Worm (Caenorhabditis elegans) whole organism, L3 larva: ENCODE data around the gene pho-7.

Source experiments
- R02D3.7 ChIP-seq: fragments of 150-350 bp; optimal IDR thresholded peaks from 2 replicates; lab custom pipeline; 2014; ENCODE audit warnings: missing biosample characterization, missing genetic modification characterization
- aly-2 ChIP-seq: fragments of 150-350 bp; optimal IDR thresholded peaks from 2 replicates; lab custom pipeline; 2014; ENCODE audit warnings: missing biosample characterization, missing genetic modification characterization
- ama-1 ChIP-seq: fragments of 150-350 bp; optimal IDR thresholded peaks from 2 replicates; lab custom pipeline; 2018
- ceh-16 ChIP-seq: sonication (generic microtip); optimal IDR thresholded peaks from 2 replicates; lab custom pipeline; 2017; ENCODE audit warnings: missing biosample characterization, missing genetic modification characterization
- ceh-28 ChIP-seq: fragments of 150-350 bp; optimal IDR thresholded peaks from 2 replicates; lab custom pipeline; 2014; ENCODE audit warnings: missing biosample characterization, missing genetic modification reagents, missing genetic modification characterization
- ceh-82 ChIP-seq: fragments of 150-350 bp; optimal IDR thresholded peaks from 2 replicates; lab custom pipeline; 2014; ENCODE audit warnings: missing biosample characterization, missing genetic modification characterization
- ceh-9 ChIP-seq: sonication (generic microtip); optimal IDR thresholded peaks from 2 replicates; lab custom pipeline; 2018; ENCODE audit warnings: missing biosample characterization, missing genetic modification characterization
- daf-12 ChIP-seq: fragments of 150-350 bp; optimal IDR thresholded peaks from 2 replicates; lab custom pipeline; 2014; ENCODE audit warnings: missing biosample characterization, missing genetic modification reagents, missing genetic modification characterization
- egl-27 ChIP-seq: sonication (generic microtip); optimal IDR thresholded peaks from 4 replicates; lab custom pipeline; 2017; ENCODE audit warnings: missing biosample characterization, missing genetic modification reagents, missing genetic modification characterization
- egl-5 ChIP-seq: fragments of 150-350 bp; optimal IDR thresholded peaks from 2 replicates; lab custom pipeline; 2017; ENCODE audit warnings: missing biosample characterization, missing genetic modification reagents, missing genetic modification characterization, inconsistent platforms
- elt-2 ChIP-seq: sonication (generic microtip); optimal IDR thresholded peaks from 2 replicates; lab custom pipeline; 2016; ENCODE audit warnings: missing genetic modification reagents, mild to moderate bottlenecking, missing genetic modification characterization, missing compliant biosample characterization
- eor-1 ChIP-seq, 2 experiments: fragments of 150-350 bp; optimal IDR thresholded peaks; 2 replicates each; lab custom pipeline; 2014 to 2018; ENCODE audit warnings: missing biosample characterization in 2 of 2, missing genetic modification characterization in 2 of 2
- fkh-10 ChIP-seq: sonication (generic microtip); optimal IDR thresholded peaks from 2 replicates; lab custom pipeline; 2017; ENCODE audit warnings: missing biosample characterization, missing genetic modification reagents, missing genetic modification characterization
- fos-1 ChIP-seq: fragments of 150-350 bp; optimal IDR thresholded peaks from 2 replicates; lab custom pipeline; 2014; ENCODE audit warnings: missing biosample characterization, missing genetic modification characterization
- jun-1 ChIP-seq: fragments of 150-350 bp; optimal IDR thresholded peaks from 2 replicates; lab custom pipeline; 2014; ENCODE audit warnings: missing biosample characterization, missing genetic modification reagents, missing genetic modification characterization
- lin-39 ChIP-seq: fragments of 150-350 bp; optimal IDR thresholded peaks from 2 replicates; lab custom pipeline; 2018; ENCODE audit warnings: missing biosample characterization, missing genetic modification reagents, missing genetic modification characterization
- lsy-12 ChIP-seq: sonication (generic microtip); optimal IDR thresholded peaks from 2 replicates; lab custom pipeline; 2016; ENCODE audit warnings: mild to moderate bottlenecking, missing genetic modification characterization, missing compliant biosample characterization
- mdl-1 ChIP-seq: fragments of 150-350 bp; optimal IDR thresholded peaks from 2 replicates; lab custom pipeline; 2014; ENCODE audit warnings: missing biosample characterization, missing genetic modification characterization
- mml-1 ChIP-seq: fragments of 150-350 bp; sonication (generic microtip); optimal IDR thresholded peaks from 3 replicates; lab custom pipeline; 2014; ENCODE audit warnings: missing biosample characterization, missing genetic modification characterization
- nfya-1 ChIP-seq: sonication (generic microtip); optimal IDR thresholded peaks from 2 replicates; lab custom pipeline; 2017; ENCODE audit warnings: missing genetic modification characterization, mild to moderate bottlenecking, missing compliant biosample characterization, antibody characterized with exemption, moderate library complexity; ENCODE audit not compliant: insufficient read depth
- nhr-12 ChIP-seq: fragments of 150-350 bp; optimal IDR thresholded peaks from 2 replicates; lab custom pipeline; 2014; ENCODE audit warnings: missing biosample characterization, missing genetic modification characterization
- nhr-237 ChIP-seq: fragments of 150-350 bp; optimal IDR thresholded peaks from 2 replicates; lab custom pipeline; 2014; ENCODE audit warnings: missing biosample characterization, missing genetic modification characterization
- nhr-25 ChIP-seq: sonication (generic microtip); optimal IDR thresholded peaks from 2 replicates; lab custom pipeline; 2017; ENCODE audit warnings: missing biosample characterization, missing genetic modification characterization
- nhr-43 ChIP-seq: sonication (generic microtip); optimal IDR thresholded peaks from 2 replicates; lab custom pipeline; 2016; ENCODE audit warnings: mild to moderate bottlenecking, missing genetic modification characterization, missing compliant biosample characterization; ENCODE audit not compliant: poor library complexity, severe bottlenecking
- nhr-67 ChIP-seq: fragments of 150-350 bp; optimal IDR thresholded peaks from 2 replicates; lab custom pipeline; 2014; ENCODE audit warnings: missing biosample characterization, missing genetic modification characterization
- nhr-76 ChIP-seq: fragments of 150-350 bp; sonication (generic microtip); optimal IDR thresholded peaks from 5 replicates; lab custom pipeline; 2014; ENCODE audit warnings: missing biosample characterization, missing genetic modification characterization
- pha-4 ChIP-seq: fragments of 150-350 bp; optimal IDR thresholded peaks from 2 replicates; lab custom pipeline; 2014; ENCODE audit warnings: missing biosample characterization, missing genetic modification reagents, missing genetic modification characterization
- pqm-1 ChIP-seq: fragments of 150-350 bp; optimal IDR thresholded peaks from 2 replicates; lab custom pipeline; 2017; ENCODE audit warnings: missing biosample characterization, missing genetic modification characterization, inconsistent platforms
- snpc-4 ChIP-seq: fragments of 150-350 bp; optimal IDR thresholded peaks from 2 replicates; lab custom pipeline; 2014; ENCODE audit warnings: missing biosample characterization, missing genetic modification characterization
- tbx-2 ChIP-seq: sonication (generic microtip); optimal IDR thresholded peaks from 2 replicates; lab custom pipeline; 2016; ENCODE audit warnings: mild to moderate bottlenecking, missing genetic modification characterization, missing compliant biosample characterization
- unc-39 ChIP-seq: sonication (generic microtip); optimal IDR thresholded peaks from 4 replicates; lab custom pipeline; 2017; ENCODE audit warnings: missing biosample characterization, missing genetic modification characterization
- unc-62 ChIP-seq: fragments of 150-350 bp; sonication (generic microtip); optimal IDR thresholded peaks from 4 replicates; lab custom pipeline; 2014; ENCODE audit warnings: missing biosample characterization, missing genetic modification reagents, missing genetic modification characterization
- ztf-11 ChIP-seq: fragments of 150-350 bp; optimal IDR thresholded peaks from 2 replicates; lab custom pipeline; 2014; ENCODE audit warnings: missing biosample characterization, missing genetic modification characterization
- ztf-4 ChIP-seq: fragments of 150-350 bp; optimal IDR thresholded peaks from 2 replicates; lab custom pipeline; 2014; ENCODE audit warnings: missing biosample characterization, missing genetic modification characterization

pho-7 gene

ce11 chrX:10924031-10924430, 17.1 kb downstream of the pho-7 start:
- TF ChIP-seq unc-62 (GFP tag; lab: Kevin White, UChicago) (no peak), ceh-82 (tag; lab: Kevin White, UChicago) (no peak), lin-39 (tag; lab: Kevin White, UChicago) (no peak), ceh-9 (tag; lab: Kevin White, UChicago) (no peak), snpc-4 (tag; lab: Kevin White, UChicago) (no peak), egl-27 (no peak), daf-12 (tag; lab: Kevin White, UChicago) (no peak), lsy-12 (tag; lab: Kevin White, UChicago) (no peak), nhr-12 (tag; lab: Kevin White, UChicago) (no peak), ceh-16 (tag; lab: Kevin White, UChicago) (no peak), ztf-4 (no peak), unc-39 (tag; lab: Kevin White, UChicago) (no peak), aly-2 (tag; lab: Kevin White, UChicago) (no peak), fos-1 (tag; lab: Kevin White, UChicago) (no peak), egl-5 (no peak), nfya-1 (tag; lab: Kevin White, UChicago) (no peak)

ce11 chrX:10919613-10920012, 21.5 kb downstream of the pho-7 start, which contains the start of gene nstp-9:
nstp-9 (minus strand) TSS chrX:10919713.
- TF ChIP-seq nhr-67 (tag; lab: Kevin White, UChicago): no peak
- no peak for TF ChIP-seq daf-12 (tag; lab: Kevin White, UChicago)
- TF ChIP-seq elt-2 (tag; lab: Kevin White, UChicago): no peak
- TF ChIP-seq nhr-43 (tag; lab: Kevin White, UChicago): no peak
- TF ChIP-seq nhr-12 (tag; lab: Kevin White, UChicago): no peak
- TF ChIP-seq fos-1 (tag; lab: Kevin White, UChicago): no peak
- TF ChIP-seq tbx-2 (tag; lab: Kevin White, UChicago): no peak
- TF ChIP-seq ceh-28 (tag; lab: Kevin White, UChicago): no peak
- no peak for TF ChIP-seq mml-1
- no peak for TF ChIP-seq nhr-25
- TF ChIP-seq jun-1 (tag; lab: Kevin White, UChicago): no peak
- no peak for TF ChIP-seq mdl-1 (tag; lab: Kevin White, UChicago)
- no peak for TF ChIP-seq pqm-1 (tag; lab: Kevin White, UChicago)

ce11 chrX:10916194-10916593, 25.0 kb downstream of the pho-7 start:
- TF ChIP-seq nhr-67 (tag; lab: Kevin White, UChicago) (no peak), mdl-1 (tag; lab: Kevin White, UChicago) (no peak), ceh-16 (tag; lab: Kevin White, UChicago) (no peak), nhr-76 (tag; lab: Kevin White, UChicago) (no peak), nhr-237 (no peak), nhr-25 (no peak), elt-2 (tag; lab: Kevin White, UChicago) (peak; percentile 44), R02D3.7 (no peak), pha-4 (tag; lab: Kevin White, UChicago) (peak; percentile 55), aly-2 (tag; lab: Kevin White, UChicago) (no peak), eor-1 (tag; optimal IDR thresholded peaks at IDR 0.05; lab: Kevin White, UChicago) (no peak), tbx-2 (tag; lab: Kevin White, UChicago) (no peak), fkh-10 (no peak), ztf-11 (tag; lab: Kevin White, UChicago) (no peak), ama-1 (lab: Kevin White, UChicago) (no peak)
- TF ChIP-seq, all 47 proteins: peak for 2

- TF ChIP-seq elt-2 (tag; lab: Kevin White, UChicago) (peak; percentile 61), pha-4 (tag; lab: Kevin White, UChicago) (no peak)
Measured at ce11 chrX:10914421-10915277, 26.5 kb downstream of the pho-7 start.
